Fruit fly (Drosophila melanogaster) whole organism, embryonic: ENCODE data around the gene CG6168.

ENCODE experiments used
- BtbVII ChIP-seq: fragments of 200-800 bp; sonication (Bioruptor generic); optimal IDR thresholded peaks from 3 replicates; lab custom pipeline; 2017; ENCODE audit warnings: missing biosample characterization, mild to moderate bottlenecking, missing genetic modification characterization
- C15 ChIP-seq: fragments of 200-800 bp; sonication (Bioruptor generic); IDR thresholded peaks from 3 replicates; pipeline ENCODE4 v1.3.6; 2022; ENCODE audit warnings: missing biosample characterization, missing genetic modification characterization
- CG10366 ChIP-seq: fragments of 200-800 bp; sonication (Bioruptor generic); IDR thresholded peaks from 2 replicates; pipeline ENCODE4 v1.3.6; 2022; ENCODE audit warnings: missing biosample characterization, missing genetic modification characterization
- CG11085 ChIP-seq: fragments of 200-800 bp; sonication (Bioruptor generic); IDR thresholded peaks from 2 replicates; pipeline ENCODE4 v1.3.6; 2022; ENCODE audit warnings: missing biosample characterization, missing genetic modification characterization
- CG12236 ChIP-seq: fragments of 200-800 bp; sonication (Bioruptor generic); optimal IDR thresholded peaks from 2 replicates; lab custom pipeline; 2016; ENCODE audit warnings: missing biosample characterization, missing genetic modification characterization
- CG13287 ChIP-seq: fragments of 200-800 bp; sonication (Bioruptor generic); IDR thresholded peaks from 2 replicates; pipeline ENCODE4 v1.3.6; 2022; ENCODE audit warnings: missing biosample characterization, missing genetic modification characterization; ENCODE audit not compliant: partially characterized antibody
- CG13424 ChIP-seq: fragments of 200-800 bp; sonication (Bioruptor generic); optimal IDR thresholded peaks from 2 replicates; lab custom pipeline; 2019; ENCODE audit warnings: missing biosample characterization, mild to moderate bottlenecking, missing genetic modification characterization, moderate library complexity
- CG14050 ChIP-seq: fragments of 200-800 bp; sonication (Bioruptor generic); IDR thresholded peaks from 3 replicates; pipeline ENCODE4 v1.3.6; 2022; ENCODE audit warnings: missing biosample characterization, missing genetic modification characterization
- CG15514 ChIP-seq: fragments of 200-800 bp; sonication (Bioruptor generic); optimal IDR thresholded peaks from 3 replicates; lab custom pipeline; 2017; ENCODE audit warnings: missing biosample characterization, missing genetic modification characterization, mild to moderate bottlenecking, moderate library complexity, missing genetic modification reagents
- CG17359 ChIP-seq: fragments of 200-800 bp; sonication (Bioruptor generic); optimal IDR thresholded peaks from 3 replicates; lab custom pipeline; 2018; ENCODE audit warnings: missing biosample characterization, mild to moderate bottlenecking, missing genetic modification characterization, moderate library complexity
- CG17361 ChIP-seq: fragments of 200-800 bp; sonication (Bioruptor generic); IDR thresholded peaks from 3 replicates; pipeline ENCODE4 v1.3.6; 2022; ENCODE audit warnings: missing biosample characterization, missing genetic modification characterization
- CG31388 ChIP-seq: fragments of 200-800 bp; sonication (Bioruptor generic); optimal IDR thresholded peaks from 2 replicates; lab custom pipeline; 2016; ENCODE audit warnings: missing biosample characterization, missing genetic modification characterization
- CG4730 ChIP-seq: fragments of 200-800 bp; sonication (Bioruptor generic); IDR thresholded peaks from 2 replicates; pipeline ENCODE4 v1.3.6; 2022; ENCODE audit warnings: missing biosample characterization, missing genetic modification characterization
- CG4854 ChIP-seq: fragments of 200-800 bp; sonication (Bioruptor generic); optimal IDR thresholded peaks from 2 replicates; lab custom pipeline; 2016; ENCODE audit warnings: missing biosample characterization, missing genetic modification characterization, inconsistent platforms
- CG7745 ChIP-seq: fragments of 200-800 bp; sonication (Bioruptor generic); optimal IDR thresholded peaks from 2 replicates; lab custom pipeline; 2018; ENCODE audit warnings: missing biosample characterization, mild to moderate bottlenecking, missing genetic modification characterization, moderate library complexity
- CG7786 ChIP-seq: fragments of 200-800 bp; sonication (Bioruptor generic); optimal IDR thresholded peaks from 2 replicates; lab custom pipeline; 2016; ENCODE audit warnings: missing biosample characterization, missing genetic modification characterization
- CG8089 ChIP-seq: fragments of 200-800 bp; sonication (Bioruptor generic); optimal IDR thresholded peaks from 3 replicates; lab custom pipeline; 2016; ENCODE audit warnings: missing biosample characterization, missing genetic modification characterization
- CG8290 ChIP-seq, 3 experiments: fragments of 200-800 bp; sonication (Bioruptor generic); optimal IDR thresholded peaks; 2 replicates each; lab custom pipeline; 2016 to 2019; ENCODE audit warnings: missing biosample characterization in 3 of 3, missing genetic modification characterization in 3 of 3, mild to moderate bottlenecking in 2 of 3, moderate library complexity in 1 of 3
- Deaf1 ChIP-seq: fragments of 200-800 bp; optimal IDR thresholded peaks from 3 replicates; lab custom pipeline; 2019; ENCODE audit warnings: missing biosample characterization, mild to moderate bottlenecking, missing genetic modification characterization, moderate library complexity
- Dref ChIP-seq: fragments of 200-800 bp; sonication (Bioruptor generic); IDR thresholded peaks from 2 replicates; pipeline ENCODE4 v1.3.6; 2022; ENCODE audit warnings: missing biosample characterization, missing genetic modification characterization
- E2f1 ChIP-seq: fragments of 200-800 bp; sonication (Bioruptor generic); IDR thresholded peaks from 2 replicates; pipeline ENCODE4 v1.3.6; 2022; ENCODE audit warnings: missing biosample characterization, missing genetic modification characterization
- Elba2 ChIP-seq: fragments of 200-800 bp; sonication (Bioruptor generic); optimal IDR thresholded peaks from 3 replicates; lab custom pipeline; 2016; ENCODE audit warnings: missing biosample characterization, missing genetic modification characterization
- Ets65A ChIP-seq: fragments of 200-800 bp; sonication (Bioruptor generic); peaks from one replicate; lab custom pipeline; 2016; ENCODE audit warnings: missing biosample characterization, missing genetic modification characterization
- Fer2 ChIP-seq: fragments of 200-800 bp; sonication (Bioruptor generic); optimal IDR thresholded peaks from 2 replicates; lab custom pipeline; 2018; ENCODE audit warnings: missing biosample characterization, mild to moderate bottlenecking, missing genetic modification characterization, moderate library complexity
- GATAe ChIP-seq: fragments of 200-800 bp; sonication (Bioruptor generic); conservative IDR thresholded peaks from 2 replicates; pipeline ENCODE4 v1.3.6; 2022; ENCODE audit warnings: missing biosample characterization, missing genetic modification characterization
- H15 ChIP-seq: fragments of 200-800 bp; sonication (Bioruptor generic); IDR thresholded peaks from 3 replicates; pipeline ENCODE4 v1.3.6; 2022; ENCODE audit warnings: missing biosample characterization, missing genetic modification characterization
- Hr39 ChIP-seq: fragments of >200 bp; optimal IDR thresholded peaks from 2 replicates; lab custom pipeline; 2017
- Hsf ChIP-seq: fragments of 200-800 bp; sonication (Bioruptor generic); optimal IDR thresholded peaks from 3 replicates; lab custom pipeline; 2016; ENCODE audit warnings: missing biosample characterization, missing genetic modification characterization
- Mad ChIP-seq: fragments of 200-800 bp; sonication (Bioruptor generic); optimal IDR thresholded peaks from 2 replicates; lab custom pipeline; 2016; ENCODE audit warnings: missing biosample characterization, missing genetic modification characterization
- Max ChIP-seq: fragments of 200-800 bp; sonication (Bioruptor generic); optimal IDR thresholded peaks from 2 replicates; lab custom pipeline; 2016; ENCODE audit warnings: missing biosample characterization, mild to moderate bottlenecking, missing genetic modification characterization
- Mes4 ChIP-seq: fragments of 200-800 bp; sonication (Bioruptor generic); optimal IDR thresholded peaks from 2 replicates; lab custom pipeline; 2016; ENCODE audit warnings: missing biosample characterization, missing genetic modification characterization
- Mrtf ChIP-seq: fragments of 200-800 bp; sonication (Bioruptor generic); IDR thresholded peaks from 3 replicates; pipeline ENCODE4 v1.3.6; 2022; ENCODE audit warnings: missing biosample characterization, missing genetic modification characterization
- NfI ChIP-seq: fragments of 200-800 bp; sonication (Bioruptor generic); optimal IDR thresholded peaks from 3 replicates; lab custom pipeline; 2018; ENCODE audit warnings: missing biosample characterization, mild to moderate bottlenecking, missing genetic modification characterization, moderate library complexity
- Oaz ChIP-seq: fragments of 200-800 bp; sonication (Bioruptor generic); IDR thresholded peaks from 2 replicates; pipeline ENCODE4 v1.3.6; 2022; ENCODE audit warnings: missing biosample characterization, missing genetic modification characterization
- Side ChIP-seq: fragments of 200-800 bp; sonication (Bioruptor generic); optimal IDR thresholded peaks from 2 replicates; lab custom pipeline; 2016; ENCODE audit warnings: missing biosample characterization, missing genetic modification characterization
- Ssrp ChIP-seq: fragments of 200-800 bp; sonication (Bioruptor generic); optimal IDR thresholded peaks from 2 replicates; lab custom pipeline; 2018; ENCODE audit warnings: missing biosample characterization, mild to moderate bottlenecking, missing genetic modification characterization, moderate library complexity
- Xbp1 ChIP-seq: fragments of 200-800 bp; sonication (Bioruptor generic); optimal IDR thresholded peaks from 3 replicates; lab custom pipeline; 2016; ENCODE audit warnings: missing biosample characterization, mild to moderate bottlenecking, missing genetic modification characterization
- amos ChIP-seq: fragments of 200-800 bp; sonication (Bioruptor generic); IDR thresholded peaks from 2 replicates; pipeline ENCODE4 v1.3.6; 2022; ENCODE audit warnings: missing biosample characterization, missing genetic modification characterization; ENCODE audit not compliant: partially characterized antibody
- ase ChIP-seq: fragments of 200-800 bp; sonication (Bioruptor generic); IDR thresholded peaks from 3 replicates; pipeline ENCODE4 v1.3.6; 2022; ENCODE audit warnings: missing biosample characterization, missing genetic modification characterization
- dmrt99B ChIP-seq: fragments of 200-800 bp; sonication (Bioruptor generic); optimal IDR thresholded peaks from 2 replicates; lab custom pipeline; 2018; ENCODE audit warnings: missing biosample characterization, mild to moderate bottlenecking, missing genetic modification characterization, moderate library complexity
- dpn ChIP-seq, 2 experiments: fragments of 200-800 bp; sonication (Bioruptor generic); optimal IDR thresholded peaks; 3 replicates each; lab custom pipeline; 2016; ENCODE audit warnings: missing biosample characterization in 2 of 2, missing genetic modification characterization in 2 of 2
- hth ChIP-seq: fragments of >200 bp; optimal IDR thresholded peaks from 2 replicates; lab custom pipeline; 2017; ENCODE audit warnings: inconsistent platforms
- jing ChIP-seq: fragments of 200-800 bp; sonication (Bioruptor generic); optimal IDR thresholded peaks from 2 replicates; lab custom pipeline; 2018; ENCODE audit warnings: missing biosample characterization, mild to moderate bottlenecking, missing genetic modification characterization
- lab ChIP-seq: fragments of 200-800 bp; sonication (Bioruptor generic); optimal IDR thresholded peaks from 3 replicates; lab custom pipeline; 2017; ENCODE audit warnings: missing biosample characterization, missing genetic modification characterization, mild to moderate bottlenecking, moderate library complexity, missing genetic modification reagents
- onecut ChIP-seq: fragments of 200-800 bp; sonication (Bioruptor generic); IDR thresholded peaks from 2 replicates; pipeline ENCODE4 v1.3.6; 2022; ENCODE audit warnings: missing biosample characterization, missing genetic modification characterization
- scrt ChIP-seq: fragments of 200-800 bp; sonication (Bioruptor generic); optimal IDR thresholded peaks from 2 replicates; lab custom pipeline; 2018; ENCODE audit warnings: missing biosample characterization, mild to moderate bottlenecking, missing genetic modification characterization, moderate library complexity
- sna ChIP-seq: fragments of 200-800 bp; sonication (Bioruptor generic); IDR thresholded peaks from 2 replicates; pipeline ENCODE4 v1.3.6; 2022; ENCODE audit warnings: missing biosample characterization, missing genetic modification characterization; ENCODE audit not compliant: partially characterized antibody
- tap ChIP-seq: fragments of 200-800 bp; optimal IDR thresholded peaks from 3 replicates; lab custom pipeline; 2019; ENCODE audit warnings: missing biosample characterization, mild to moderate bottlenecking, missing genetic modification characterization, moderate library complexity
- trh ChIP-seq: fragments of 200-800 bp; sonication (Bioruptor generic); optimal IDR thresholded peaks from 2 replicates; lab custom pipeline; 2016; ENCODE audit warnings: missing biosample characterization, missing genetic modification characterization
- vfl ChIP-seq: fragments of 200-800 bp; sonication (Bioruptor generic); optimal IDR thresholded peaks from 2 replicates; lab custom pipeline; 2016; ENCODE audit warnings: missing biosample characterization, missing genetic modification characterization
- zen ChIP-seq: fragments of 200-800 bp; sonication (Bioruptor generic); optimal IDR thresholded peaks from 3 replicates; lab custom pipeline; 2018; ENCODE audit warnings: missing biosample characterization, mild to moderate bottlenecking, missing genetic modification characterization, moderate library complexity

CG6168 gene

DNA sequence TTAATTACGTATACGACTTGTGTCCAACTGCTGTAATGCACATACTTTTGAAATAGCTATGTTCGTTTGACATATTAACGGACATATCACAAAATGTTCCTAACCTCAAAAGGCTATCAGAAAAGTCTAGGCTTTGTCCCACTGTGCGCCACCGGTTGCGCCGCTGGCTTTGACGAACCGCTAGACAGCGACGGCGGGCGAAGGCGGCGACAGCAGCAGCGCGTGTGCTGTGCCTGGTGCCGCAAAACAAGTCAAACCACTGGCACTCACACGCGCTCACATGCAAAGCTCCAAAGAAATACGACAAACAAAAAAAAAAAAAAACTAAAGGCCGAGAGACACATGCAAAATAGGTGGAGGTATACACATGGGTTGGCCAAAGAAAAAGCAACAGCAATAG is 28.1 kb downstream of the CG6168 start (continued):
- no peak for TF ChIP-seq zen (tag; lab: Kevin White, UChicago)
- no peak for TF ChIP-seq Ssrp
- peak; percentile 48 for TF ChIP-seq CG10366 (GFP tag; lab: Robert Waterston, UW)
- TF ChIP-seq CG31388 (GFP tag; lab: Kevin White, UChicago) = no peak
- TF ChIP-seq Hsf = no peak
- no peak for TF ChIP-seq CG4854 (GFP tag; lab: Kevin White, UChicago)
- no peak for TF ChIP-seq vfl (GFP tag; lab: Kevin White, UChicago)
- 0 out of 2 replicates have a peak, but pooled peaks have one; percentile 4 for TF ChIP-seq Oaz
- TF ChIP-seq Xbp1 (GFP tag; lab: Kevin White, UChicago) = peak; percentile 3
- 0 out of 3 replicates have a peak, but pooled peaks have one; percentile 18 for TF ChIP-seq ase (GFP tag; lab: Robert Waterston, UW)
- TF ChIP-seq CG15514 (GFP tag; lab: Kevin White, UChicago) = peak; percentile 17
- TF ChIP-seq Max (GFP tag; lab: Kevin White, UChicago) = no peak
- TF ChIP-seq CG4730 (GFP tag; lab: Robert Waterston, UW) = peak; percentile 57
- TF ChIP-seq CG14050 = no peak
- no peak for TF ChIP-seq CG7786 (GFP tag; lab: Kevin White, UChicago)
- peak; percentile 59; the same call in 1 of the 3 replicates for TF ChIP-seq Mrtf (GFP tag; lab: Robert Waterston, UW)
- no peak for TF ChIP-seq NfI (GFP tag; lab: Kevin White, UChicago)
- TF ChIP-seq GATAe = peak; percentile 35; the same call in 1 of the 2 replicates
- TF ChIP-seq CG12236 (GFP tag; lab: Kevin White, UChicago) = no peak
- TF ChIP-seq H15 (GFP tag; lab: Robert Waterston, UW) = 0 out of 3 replicates have a peak, but pooled peaks have one; percentile 11
- no peak for TF ChIP-seq hth
- no peak for TF ChIP-seq CG13424 (tag; lab: Kevin White, UChicago)
- TF ChIP-seq CG7745 (tag; lab: Kevin White, UChicago) = no peak
- no peak for TF ChIP-seq CG8290 (GFP tag; optimal IDR thresholded peaks at IDR 0.05; lab: Kevin White, UChicago)
- TF ChIP-seq CG8290 (tag; optimal IDR thresholded peaks at IDR 0.05; lab: Kevin White, UChicago) = peak in 1 of 2 experiments; percentile 67
- TF ChIP-seq lab (GFP tag; lab: Kevin White, UChicago) = peak; percentile 52
- TF ChIP-seq Hr39 (lab: Kevin White, UChicago) = no peak
- TF ChIP-seq E2f1 (GFP tag; lab: Robert Waterston, UW) = no peak
- 0 out of 3 replicates have a peak, but pooled peaks have one; percentile 16 for TF ChIP-seq CG17361 (GFP tag; lab: Robert Waterston, UW)
- TF ChIP-seq CG17359 (tag; lab: Kevin White, UChicago) = peak; percentile 29
- TF ChIP-seq Mad = no peak
- TF ChIP-seq Dref (GFP tag; lab: Robert Waterston, UW) = no peak
- no peak for TF ChIP-seq CG11085

DNA sequence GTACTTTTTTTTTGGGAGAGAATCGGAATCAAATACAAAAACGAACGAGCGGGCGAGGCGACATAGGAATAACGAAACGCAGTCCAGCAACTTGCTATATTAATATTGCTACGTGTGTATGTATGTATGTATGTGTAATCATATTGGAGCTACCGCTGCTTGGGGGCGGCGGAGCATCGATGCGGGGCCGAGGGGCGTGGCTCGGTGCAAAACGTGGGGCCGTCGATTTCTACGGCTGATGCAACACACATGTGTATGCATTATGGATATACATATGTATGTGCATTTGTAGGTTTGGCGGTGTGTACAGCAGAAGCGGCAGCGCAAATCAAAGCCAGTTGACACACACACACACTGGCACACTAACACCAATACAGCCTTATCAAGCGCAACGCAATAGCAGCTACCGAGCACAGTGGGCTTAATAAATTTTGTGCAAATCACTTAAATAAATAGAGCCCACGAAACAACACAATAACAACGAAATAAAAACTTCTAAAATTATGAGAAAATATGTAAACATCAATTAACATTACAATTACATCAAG is 29.3 kb downstream of the CG6168 start:
- TF ChIP-seq scrt (GFP tag; lab: Kevin White, UChicago) = no peak
- TF ChIP-seq dpn (GFP tag; optimal IDR thresholded peaks at IDR 0.05; lab: Kevin White, UChicago) = no peak
- peak; percentile 24; the same call in 1 of the 2 replicates for TF ChIP-seq onecut (GFP tag; lab: Robert Waterston, UW)
- TF ChIP-seq Side (GFP tag; lab: Kevin White, UChicago) = no peak
- TF ChIP-seq Elba2 = no peak
- TF ChIP-seq jing (GFP tag; lab: Kevin White, UChicago) = no peak
- TF ChIP-seq CG13287 (GFP tag; lab: Robert Waterston, UW) = 0 out of 2 replicates have a peak, but pooled peaks have one; percentile 28
- no peak for TF ChIP-seq trh (GFP tag; lab: Kevin White, UChicago)
- TF ChIP-seq amos (GFP tag; lab: Robert Waterston, UW) = no peak
- peak; percentile 77 for TF ChIP-seq Deaf1 (tag; lab: Kevin White, UChicago)
- TF ChIP-seq Mes4 (GFP tag; lab: Kevin White, UChicago) = no peak
- no peak for TF ChIP-seq BtbVII (GFP tag; lab: Kevin White, UChicago)
- TF ChIP-seq dmrt99B (tag; lab: Kevin White, UChicago) = peak; percentile 20
- no peak for TF ChIP-seq ase (GFP tag; lab: Robert Waterston, UW)
- 0 out of 2 replicates have a peak, but pooled peaks have one; percentile 51 for TF ChIP-seq sna
- no peak for TF ChIP-seq CG31388 (GFP tag; lab: Kevin White, UChicago)
- TF ChIP-seq vfl (GFP tag; lab: Kevin White, UChicago) = no peak
- TF ChIP-seq C15 (GFP tag; lab: Robert Waterston, UW) = no peak
- no peak for TF ChIP-seq CG8089 (GFP tag; lab: Kevin White, UChicago)
- no peak for TF ChIP-seq Fer2
- TF ChIP-seq Ets65A = peak; percentile 8
- TF ChIP-seq tap = no peak
